Worm (Caenorhabditis elegans): Measurements from ENCODE around the gene Y57E12B.1.

Gene Y57E12B.1

DNA sequence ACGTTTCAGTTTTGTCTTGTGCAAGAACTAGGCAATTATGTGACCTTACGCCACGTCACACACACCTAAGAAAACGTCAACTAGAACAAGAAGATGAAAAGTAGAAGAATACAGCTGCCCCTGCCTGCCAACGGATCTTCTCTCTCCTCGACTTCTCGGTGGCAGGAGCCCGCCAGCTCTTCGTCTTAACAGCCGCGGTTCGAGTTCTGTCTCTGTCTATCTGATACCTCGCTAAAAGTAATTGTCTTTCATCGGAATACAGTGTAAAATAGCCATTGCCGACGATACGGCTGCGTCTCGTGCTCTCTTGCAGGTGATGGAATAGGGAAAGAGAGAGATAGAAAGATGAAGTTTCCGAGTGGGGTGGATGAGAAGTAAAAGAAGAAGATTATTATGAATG lies 18.0 kb upstream of the Y57E12B.1 start:
- TF ChIP-seq hlh-11 (tag; optimal IDR thresholded peaks at IDR 0.05), result peak; percentile 45
- TF ChIP-seq nhr-11 (tag; optimal IDR thresholded peaks at IDR 0.05), result peak; percentile 13
- peak in 1 of 2 experiments; percentile 12 for TF ChIP-seq daf-16 (GFP tag; optimal IDR thresholded peaks at IDR 0.05)
- no peak for TF ChIP-seq daf-16 (tag; optimal IDR thresholded peaks at IDR 0.05)
- no peak for TF ChIP-seq attf-4 (tag; optimal IDR thresholded peaks at IDR 0.05)

ce11 chrV:6934212-6934611 lies 14.1 kb upstream of the Y57E12B.1 start, which contains the start of gene lipl-6:
TSS of gene lipl-6 (minus strand) at chrV:6934312.
- no peak for TF ChIP-seq saeg-2 (GFP tag; IDR thresholded peaks at IDR 0.05)
- TF ChIP-seq D1046.2 (GFP tag; IDR thresholded peaks at IDR 0.05), result no peak
- no peak for TF ChIP-seq lin-38 (GFP tag; IDR thresholded peaks at IDR 0.05)
- no peak for TF ChIP-seq nhr-102 (tag; optimal IDR thresholded peaks at IDR 0.05)
- no peak for TF ChIP-seq F37D6.2 (tag; optimal IDR thresholded peaks at IDR 0.05)
- TF ChIP-seq F26F4.8 (GFP tag; conservative IDR thresholded peaks at IDR 0.05), result no peak
- no peak for TF ChIP-seq egl-27 (tag; optimal IDR thresholded peaks at IDR 0.05)
- TF ChIP-seq ctbp-1 (GFP tag; IDR thresholded peaks at IDR 0.05), result no peak
- TF ChIP-seq Y5F2A.4 (GFP tag; optimal IDR thresholded peaks at IDR 0.05), result no peak
- TF ChIP-seq madf-9 (GFP tag; conservative IDR thresholded peaks at IDR 0.05), result no peak
- TF ChIP-seq lin-29 (GFP tag; IDR thresholded peaks at IDR 0.05), result no peak
- no peak for TF ChIP-seq nhr-41 (GFP tag; IDR thresholded peaks at IDR 0.05)

ce11 chrV:6935878-6936277 lies 12.4 kb upstream of the Y57E12B.1 start, which contains the start of gene Y57E12B.10:
TSS of gene Y57E12B.10 (minus strand) at chrV:6935978.
- no peak for TF ChIP-seq nhr-237 (tag; optimal IDR thresholded peaks at IDR 0.05)
- TF ChIP-seq spr-3 (GFP tag; optimal IDR thresholded peaks at IDR 0.05), result no peak
- no peak for TF ChIP-seq mxl-3 (GFP tag; optimal IDR thresholded peaks at IDR 0.05)
- no peak for TF ChIP-seq ceh-32 (tag; optimal IDR thresholded peaks at IDR 0.05; ENCODE audit: poor library complexity)
- no peak for TF ChIP-seq F10B5.3 (tag; optimal IDR thresholded peaks at IDR 0.05)
- no peak for TF ChIP-seq pqm-1 (tag; optimal IDR thresholded peaks at IDR 0.05)
- TF ChIP-seq saeg-2 (GFP tag; IDR thresholded peaks at IDR 0.05), result no peak
- no peak for TF ChIP-seq dmd-6 (GFP tag; IDR thresholded peaks at IDR 0.05)
- TF ChIP-seq dpl-1 (GFP tag; optimal IDR thresholded peaks at IDR 0.05), result no peak
- no peak for TF ChIP-seq lir-3 (tag; optimal IDR thresholded peaks at IDR 0.05)
- TF ChIP-seq T26A8.4 (GFP tag; IDR thresholded peaks at IDR 0.05), result no peak
- no peak for TF ChIP-seq nhr-42 (GFP tag; IDR thresholded peaks at IDR 0.05)
- no peak for TF ChIP-seq duxl-1 (tag; optimal IDR thresholded peaks at IDR 0.05; ENCODE audit: poor library complexity)
- TF ChIP-seq nhr-111 (GFP tag; optimal IDR thresholded peaks at IDR 0.05), result no peak
- no peak for TF ChIP-seq fkh-10 (GFP tag; optimal IDR thresholded peaks at IDR 0.05)
- no peak for TF ChIP-seq pha-4 (GFP tag; IDR thresholded peaks at IDR 0.05)
- TF ChIP-seq pha-4 (tag; optimal IDR thresholded peaks at IDR 0.05), result no peak
- no peak for TF ChIP-seq sdz-12 (GFP tag; optimal IDR thresholded peaks at IDR 0.05)
- TF ChIP-seq ama-1 (optimal IDR thresholded peaks at IDR 0.05), result no peak

DNA sequence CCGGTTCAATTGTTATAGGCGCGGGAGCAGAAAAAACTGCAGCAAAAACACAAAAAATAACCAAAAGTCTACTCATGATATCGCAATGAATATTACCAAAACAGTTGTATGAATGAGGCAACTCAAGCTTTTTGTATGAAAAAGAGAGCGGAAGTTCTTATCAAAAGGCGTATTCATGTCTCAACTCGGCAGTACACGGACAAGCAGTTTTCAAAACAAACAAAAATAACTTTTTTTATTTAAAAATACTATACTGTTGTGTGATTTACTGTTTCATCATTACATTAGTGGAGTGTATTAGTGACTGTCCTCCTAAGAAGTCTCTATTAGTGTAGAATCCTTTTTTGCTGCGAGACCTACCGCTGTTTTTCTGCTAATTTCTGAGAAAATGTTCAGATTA lies 883 bp upstream of the Y57E12B.1 start, which contains the start of gene Y57E12B.4:
Gene Y57E12B.4 (minus strand): TSS at position 101 of the 400 bp plus-strand sequence.
- TF ChIP-seq ztf-11 (tag; optimal IDR thresholded peaks at IDR 0.05), result no peak
- TF ChIP-seq lin-39 (tag; optimal IDR thresholded peaks at IDR 0.05), result no peak
- no peak for TF ChIP-seq spr-3 (GFP tag; optimal IDR thresholded peaks at IDR 0.05)
- TF ChIP-seq ztf-7 (tag; optimal IDR thresholded peaks at IDR 0.05), result no peak
- TF ChIP-seq T26A8.4 (GFP tag; IDR thresholded peaks at IDR 0.05), result no peak
- TF ChIP-seq mxl-3 (GFP tag; optimal IDR thresholded peaks at IDR 0.05), result no peak
- no peak for TF ChIP-seq lim-7 (GFP tag; IDR thresholded peaks at IDR 0.05)
- TF ChIP-seq T20F7.1 (GFP tag; optimal IDR thresholded peaks at IDR 0.05), result no peak
- no peak for TF ChIP-seq skn-1 (tag; optimal IDR thresholded peaks at IDR 0.05)
- TF ChIP-seq tag-97 (GFP tag; IDR thresholded peaks at IDR 0.05), result no peak
- no peak for TF ChIP-seq hlh-30 (tag; optimal IDR thresholded peaks at IDR 0.05; ENCODE audit: insufficient read depth)
- TF ChIP-seq ceh-82 (tag; optimal IDR thresholded peaks at IDR 0.05), result no peak
- TF ChIP-seq zfp-2 (tag; optimal IDR thresholded peaks at IDR 0.05), result no peak
- TF ChIP-seq daf-12 (tag; optimal IDR thresholded peaks at IDR 0.05), result no peak
- no peak for TF ChIP-seq lin-29 (GFP tag; IDR thresholded peaks at IDR 0.05)

Data from whole organism, L4 larva.